Fruit fly (Drosophila melanogaster): Measurements from ENCODE around the gene Slh.

DNA sequence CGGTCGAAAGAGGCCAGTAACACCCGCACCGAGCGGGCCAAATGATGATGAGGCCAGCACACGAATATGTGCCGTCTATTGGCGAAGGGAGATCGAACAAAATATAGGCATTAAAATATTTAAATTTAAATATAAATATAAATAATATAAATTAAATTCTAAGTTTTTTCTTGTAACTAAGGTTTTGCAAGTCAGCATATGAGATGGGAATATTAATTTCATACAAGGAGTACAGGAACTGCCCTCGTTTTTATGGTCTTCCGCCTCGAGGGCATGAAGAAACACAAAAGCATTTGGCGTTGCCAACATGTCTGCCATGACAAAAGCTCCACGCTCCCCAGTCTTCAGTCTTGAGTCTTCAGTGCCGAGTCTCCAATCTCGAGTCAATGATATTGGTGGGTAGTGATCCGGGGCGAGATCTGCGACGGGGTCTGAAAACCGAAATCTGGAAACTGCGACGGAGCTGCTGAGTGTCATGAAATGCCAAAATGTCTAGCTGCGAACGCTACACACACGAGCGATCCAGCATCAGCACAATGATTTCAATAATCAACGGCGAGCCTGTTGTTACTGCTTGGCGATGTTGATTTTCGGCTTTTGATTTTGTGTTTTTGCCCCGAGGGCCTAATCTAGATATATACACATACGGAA, 24.6 kb downstream of the Slh start:
- TF ChIP-seq br (GFP tag; optimal IDR thresholded peaks at IDR 0.05) = no peak
- TF ChIP-seq sv (GFP tag; optimal IDR thresholded peaks at IDR 0.05) = no peak
- TF ChIP-seq Dif (GFP tag; optimal IDR thresholded peaks at IDR 0.05; ENCODE audit: partially characterized antibody) = no peak
- TF ChIP-seq usp (GFP tag; optimal IDR thresholded peaks at IDR 0.05) = no peak

Measured in whole organism, wandering third instar larva.